Worm (Caenorhabditis elegans) whole organism, mixed stage, embryonic: ENCODE measurements around the gene Y38E10A.28.

ENCODE experiments used
- ces-1 ChIP-seq: fragments of 150-350 bp; optimal IDR thresholded peaks from 2 replicates; lab custom pipeline; 2014; ENCODE audit warnings: missing biosample characterization, missing genetic modification reagents, missing genetic modification characterization
- nhr-28 ChIP-seq: fragments of 150-350 bp; optimal IDR thresholded peaks from 2 replicates; lab custom pipeline; 2014; ENCODE audit warnings: missing biosample characterization, missing genetic modification characterization
- nhr-76 ChIP-seq: sonication (generic microtip); optimal IDR thresholded peaks from 2 replicates; lab custom pipeline; 2017; ENCODE audit warnings: missing biosample characterization, missing genetic modification characterization
- unc-62 ChIP-seq: fragments of 150-350 bp; optimal IDR thresholded peaks from 2 replicates; lab custom pipeline; 2014; ENCODE audit warnings: missing biosample characterization, missing genetic modification reagents, missing genetic modification characterization

DNA sequence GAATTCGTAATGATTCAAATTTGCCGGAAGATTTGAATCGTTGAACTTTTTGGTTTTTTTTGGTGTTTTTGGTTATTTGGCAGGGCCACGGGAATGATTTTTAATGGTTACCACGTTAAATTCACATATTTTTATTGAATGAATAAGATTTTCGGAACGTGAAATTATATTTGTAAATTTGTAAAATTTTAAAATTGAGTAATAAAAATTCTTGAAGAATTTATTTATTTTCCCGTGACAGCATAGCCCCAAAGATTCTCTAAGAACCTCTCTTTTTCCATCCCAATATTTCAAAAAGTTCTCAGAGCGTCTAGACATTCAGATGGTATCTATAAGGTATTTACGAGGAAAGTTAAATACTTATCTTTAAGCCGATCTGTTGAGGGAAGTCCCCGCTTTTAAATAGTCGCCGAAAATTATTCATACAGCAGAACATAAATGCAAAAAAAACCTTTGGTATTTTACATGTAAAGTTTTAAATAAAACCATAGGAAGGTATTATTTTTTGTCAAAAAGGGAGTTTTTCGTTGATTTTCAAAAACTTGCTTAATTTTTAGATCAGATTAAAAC, 5.3 kb downstream of the Y38E10A.28 start, which contains the start of gene Y38E10A.17:
- TF ChIP-seq nhr-28 (no peak), nhr-76 (tag; lab: Kevin White, UChicago) (no peak), ces-1 (no peak), unc-62 (GFP tag; lab: Kevin White, UChicago) (no peak)
